Fruit fly (Drosophila melanogaster) whole organism, adult: Measurements from ENCODE around the gene CG13365.

Experiments used
- CG12768 ChIP-seq: fragments of 200-800 bp; sonication (Bioruptor generic); optimal IDR thresholded peaks from 2 replicates; lab custom pipeline; 2017; ENCODE audit warnings: missing biosample characterization, missing genetic modification characterization, mild to moderate bottlenecking, moderate library complexity, missing genetic modification reagents
- CG14711 ChIP-seq: fragments of 200-800 bp; sonication (Bioruptor generic); optimal IDR thresholded peaks from 2 replicates; lab custom pipeline; 2018; ENCODE audit warnings: missing biosample characterization, mild to moderate bottlenecking, missing genetic modification characterization, moderate library complexity
- CG7045 ChIP-seq: fragments of 200-800 bp; sonication (Bioruptor generic); optimal IDR thresholded peaks from 2 replicates; lab custom pipeline; 2017; ENCODE audit warnings: missing biosample characterization, mild to moderate bottlenecking, missing genetic modification characterization
- CG7101 ChIP-seq: fragments of 200-800 bp; sonication (Bioruptor generic); optimal IDR thresholded peaks from 2 replicates; lab custom pipeline; 2018; ENCODE audit warnings: missing biosample characterization, mild to moderate bottlenecking, missing genetic modification characterization, moderate library complexity
- Crg-1 ChIP-seq: fragments of 200-800 bp; sonication (Bioruptor generic); optimal IDR thresholded peaks from 2 replicates; lab custom pipeline; 2016; ENCODE audit warnings: missing biosample characterization, missing genetic modification characterization
- Mnt ChIP-seq: fragments of 200-800 bp; sonication (Bioruptor generic); optimal IDR thresholded peaks from 2 replicates; lab custom pipeline; 2016; ENCODE audit warnings: missing biosample characterization, mild to moderate bottlenecking, missing genetic modification characterization
- bab1 ChIP-seq: fragments of 200-800 bp; sonication (Bioruptor generic); optimal IDR thresholded peaks from 3 replicates; lab custom pipeline; 2019; ENCODE audit warnings: missing biosample characterization, mild to moderate bottlenecking, missing genetic modification characterization, moderate library complexity
- cnc ChIP-seq, 2 experiments: fragments of >200 bp; optimal IDR thresholded peaks; 2 replicates each; lab custom pipeline; 2017
- kay ChIP-seq: fragments of 200-800 bp; sonication (Bioruptor generic); peaks from one replicate; lab custom pipeline; 2016; ENCODE audit warnings: missing biosample characterization, missing genetic modification characterization, borderline replicate concordance
- ovo ChIP-seq: fragments of 200-800 bp; sonication (Bioruptor generic); optimal IDR thresholded peaks from 2 replicates; lab custom pipeline; 2016; ENCODE audit warnings: missing biosample characterization, missing genetic modification characterization
- tj ChIP-seq: fragments of 200-800 bp; sonication (Bioruptor generic); optimal IDR thresholded peaks from 3 replicates; lab custom pipeline; 2017; ENCODE audit warnings: missing biosample characterization, mild to moderate bottlenecking, missing genetic modification characterization, moderate library complexity

dm6 chrX:620102-620430 lies 949 bp downstream of the CG13365 start, which contains the start of gene spdi:
- no peak for TF ChIP-seq CG14711
- TF ChIP-seq CG7045 (GFP tag; lab: Kevin White, UChicago) = no peak
- no peak for TF ChIP-seq CG7101 (tag; lab: Kevin White, UChicago)
- peak; percentile 50 for TF ChIP-seq bab1
- TF ChIP-seq Mnt (GFP tag; lab: Kevin White, UChicago) = no peak
- no peak for TF ChIP-seq kay (GFP tag; lab: Kevin White, UChicago)
- no peak for TF ChIP-seq CG12768
- TF ChIP-seq tj (GFP tag; lab: Kevin White, UChicago) = peak; percentile 6
- no peak for TF ChIP-seq ovo
- TF ChIP-seq cnc (optimal IDR thresholded peaks at IDR 0.05; lab: Kevin White, UChicago) = no peak
- no peak for TF ChIP-seq Crg-1 (GFP tag; lab: Kevin White, UChicago)
